Fruit fly (Drosophila melanogaster): Measurements from ENCODE around the gene CG13771.

CG13771 gene

dm6 chr2L:6683992-6684882, 20.8 kb upstream of the CG13771 start, which contains the start of gene Nhe3 (continued):
- TF ChIP-seq CG10565 (GFP tag; optimal IDR thresholded peaks at IDR 0.05): peak; percentile 25
- TF ChIP-seq CG13287 (GFP tag; IDR thresholded peaks at IDR 0.05; ENCODE audit: partially characterized antibody): peak; percentile 47; the same call in 1 of the 2 replicates
- TF ChIP-seq Hr51 (GFP tag; optimal IDR thresholded peaks at IDR 0.05): peak; percentile 32 to 82
- no peak for TF ChIP-seq CG7987 (GFP tag; optimal IDR thresholded peaks at IDR 0.05)
- TF ChIP-seq kni (GFP tag; optimal IDR thresholded peaks at IDR 0.05): no peak
- peak; percentile 85 for TF ChIP-seq CG9727 (GFP tag; optimal IDR thresholded peaks at IDR 0.05)
- peak; percentile 59 for TF ChIP-seq CG3065 (GFP tag; optimal IDR thresholded peaks at IDR 0.05)
- TF ChIP-seq Med (GFP tag): peak; percentile 97
- peak; percentile 71 for TF ChIP-seq NK7.1 (GFP tag; optimal IDR thresholded peaks at IDR 0.05)
- TF ChIP-seq CG10543 (GFP tag; optimal IDR thresholded peaks at IDR 0.05): peak; percentile 75
- TF ChIP-seq CG12155 (GFP tag; optimal IDR thresholded peaks at IDR 0.05): peak; percentile 79
- peak; percentile 84 for TF ChIP-seq CoRest (tag; optimal IDR thresholded peaks at IDR 0.05)
- TF ChIP-seq Stat92E (GFP tag; optimal IDR thresholded peaks at IDR 0.05): peak in 1 of 3 experiments; percentile 84
- TF ChIP-seq crp (GFP tag; optimal IDR thresholded peaks at IDR 0.05): peak; percentile 8 to 72
- peak; percentile 77 for TF ChIP-seq Oli (tag; optimal IDR thresholded peaks at IDR 0.05)
- peak; percentile 75 for TF ChIP-seq NfI (GFP tag; optimal IDR thresholded peaks at IDR 0.05)
- no peak for TF ChIP-seq hth (optimal IDR thresholded peaks at IDR 0.05)
- peak; percentile 68 for TF ChIP-seq ab (GFP tag; optimal IDR thresholded peaks at IDR 0.05)
- no peak for TF ChIP-seq tll (GFP tag; optimal IDR thresholded peaks at IDR 0.05)
- TF ChIP-seq ranshi (GFP tag; IDR thresholded peaks at IDR 0.05): peak; percentile 87; the same call in 1 of the 2 replicates
- peak; percentile 74 for TF ChIP-seq otp (GFP tag; IDR thresholded peaks at IDR 0.05)
- TF ChIP-seq eyg (GFP tag; optimal IDR thresholded peaks at IDR 0.05): peak; percentile 75
- TF ChIP-seq cato (GFP tag; optimal IDR thresholded peaks at IDR 0.05; ENCODE audit: borderline replicate concordance): peak; percentile 50
- peak; percentile 51 for TF ChIP-seq CG8089 (GFP tag; optimal IDR thresholded peaks at IDR 0.05)
- TF ChIP-seq jigr1 (GFP tag; IDR thresholded peaks at IDR 0.05): peak; percentile 37; the same call in 1 of the 3 replicates
- TF ChIP-seq Deaf1 (tag; optimal IDR thresholded peaks at IDR 0.05): peak; percentile 26
- TF ChIP-seq CG13296 (GFP tag; optimal IDR thresholded peaks at IDR 0.05): peak; percentile 79
- TF ChIP-seq chn (GFP tag; optimal IDR thresholded peaks at IDR 0.05): peak; percentile 81
- TF ChIP-seq CG2202 (tag; optimal IDR thresholded peaks at IDR 0.05): peak; percentile 36
- peak; percentile 85 to 96 for TF ChIP-seq Pdp1 (GFP tag; optimal IDR thresholded peaks at IDR 0.05)
- peak; percentile 84 for TF ChIP-seq CG32772 (GFP tag; IDR thresholded peaks at IDR 0.05)
- TF ChIP-seq lmd (GFP tag; IDR thresholded peaks at IDR 0.05): peak; percentile 85
- TF ChIP-seq Max (GFP tag; optimal IDR thresholded peaks at IDR 0.05): peak; percentile 86
- TF ChIP-seq dan (GFP tag; IDR thresholded peaks at IDR 0.05): 0 out of 2 replicates have a peak, but pooled peaks have one; percentile 19
- TF ChIP-seq Usf (GFP tag; optimal IDR thresholded peaks at IDR 0.05): peak; percentile 63
- TF ChIP-seq ERR (GFP tag; optimal IDR thresholded peaks at IDR 0.05): peak; percentile 67
- peak; percentile 51 for TF ChIP-seq Asciz (GFP tag; optimal IDR thresholded peaks at IDR 0.05)
- TF ChIP-seq zfh1 (GFP tag; IDR thresholded peaks at IDR 0.05): peak; percentile 88; the same call in 2 of the 3 replicates
- peak; percentile 78 for TF ChIP-seq HLH3B (GFP tag; IDR thresholded peaks at IDR 0.05)
- TF ChIP-seq pnt (GFP tag; optimal IDR thresholded peaks at IDR 0.05): peak; percentile 57
- no peak for TF ChIP-seq fd102C (GFP tag; optimal IDR thresholded peaks at IDR 0.05)
- TF ChIP-seq Hey (tag; optimal IDR thresholded peaks at IDR 0.05): no peak
- TF ChIP-seq CG17912 (GFP tag; optimal IDR thresholded peaks at IDR 0.05): no peak
- peak; percentile 42; the same call in 1 of the 2 replicates for TF ChIP-seq gt (GFP tag; IDR thresholded peaks at IDR 0.05)
- no peak for TF ChIP-seq CG7745 (tag; optimal IDR thresholded peaks at IDR 0.05)
- TF ChIP-seq z (GFP tag; IDR thresholded peaks at IDR 0.05): no peak
- TF ChIP-seq en (GFP tag; optimal IDR thresholded peaks at IDR 0.05): no peak
